Fruit fly (Drosophila melanogaster): Measurements from ENCODE around the gene CG31121.

DNA sequence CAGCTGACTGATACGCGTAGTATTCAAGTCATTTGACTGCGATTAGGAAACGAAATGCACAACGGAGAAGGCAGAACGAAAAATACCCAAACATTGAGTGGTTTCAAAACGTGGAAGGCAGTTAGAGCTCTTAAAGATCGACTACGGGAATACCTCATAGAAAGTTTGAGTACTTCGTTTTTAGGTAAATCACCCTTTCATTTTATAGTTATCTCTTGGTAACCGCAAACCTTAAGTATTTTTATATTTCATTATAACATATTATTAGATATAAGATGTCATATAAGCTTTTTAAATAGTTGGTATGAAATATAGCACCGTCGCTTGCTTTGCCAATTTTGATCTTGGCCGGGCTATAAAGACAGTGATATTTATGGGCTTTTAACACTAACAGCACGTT lies 49.3 kb downstream of the CG31121 start:
- no peak for TF ChIP-seq pan (optimal IDR thresholded peaks at IDR 0.05)
- TF ChIP-seq Dfd (GFP tag; optimal IDR thresholded peaks at IDR 0.05) = no peak
